Fruit fly (Drosophila melanogaster) whole organism, pupa: ENCODE results near the gene Zip102B.

Experiments used
- CG10348 ChIP-seq: fragments of 200-800 bp; sonication (Bioruptor generic); IDR thresholded peaks from 2 replicates; pipeline ENCODE4 v1.3.6; 2022; ENCODE audit warnings: missing biosample characterization, missing genetic modification characterization
- CG12605 ChIP-seq: fragments of 200-800 bp; sonication (Bioruptor generic); IDR thresholded peaks from 2 replicates; pipeline ENCODE4 v1.3.6; 2022; ENCODE audit warnings: missing biosample characterization, missing genetic modification characterization
- CG13204 ChIP-seq: fragments of 200-800 bp; sonication (Bioruptor generic); optimal IDR thresholded peaks from 2 replicates; lab custom pipeline; 2018; ENCODE audit warnings: missing biosample characterization, mild to moderate bottlenecking, missing genetic modification characterization, moderate library complexity
- CG14655 ChIP-seq: fragments of 200-800 bp; sonication (Bioruptor generic); optimal IDR thresholded peaks from 3 replicates; lab custom pipeline; 2017; ENCODE audit warnings: mild to moderate bottlenecking, missing biosample characterization, missing genetic modification reagents, missing genetic modification characterization
- CG15710 ChIP-seq: fragments of 200-800 bp; sonication (Bioruptor generic); optimal IDR thresholded peaks from 2 replicates; lab custom pipeline; 2018; ENCODE audit warnings: missing biosample characterization, mild to moderate bottlenecking, missing genetic modification characterization, moderate library complexity
- CG17806 ChIP-seq: fragments of 200-800 bp; sonication (Bioruptor generic); optimal IDR thresholded peaks from 2 replicates; lab custom pipeline; 2018; ENCODE audit warnings: missing biosample characterization, mild to moderate bottlenecking, missing genetic modification characterization, moderate library complexity
- CG32121 ChIP-seq: fragments of 200-800 bp; sonication (Bioruptor generic); IDR thresholded peaks from 2 replicates; pipeline ENCODE4 v1.3.6; 2022; ENCODE audit warnings: missing biosample characterization, missing genetic modification characterization
- CG34367 ChIP-seq: fragments of 200-800 bp; sonication (Bioruptor generic); optimal IDR thresholded peaks from 2 replicates; lab custom pipeline; 2018; ENCODE audit warnings: missing biosample characterization, mild to moderate bottlenecking, missing genetic modification characterization
- CG4496 ChIP-seq: fragments of 200-800 bp; sonication (Bioruptor generic); IDR thresholded peaks from 3 replicates; pipeline ENCODE4 v1.3.6; 2022; ENCODE audit warnings: missing biosample characterization, missing genetic modification characterization
- CG8159 ChIP-seq: fragments of 200-800 bp; sonication (Bioruptor generic); optimal IDR thresholded peaks from 3 replicates; lab custom pipeline; 2018; ENCODE audit warnings: missing biosample characterization, mild to moderate bottlenecking, missing genetic modification characterization, moderate library complexity
- CG8301 ChIP-seq: fragments of 200-800 bp; sonication (Bioruptor generic); optimal IDR thresholded peaks from 2 replicates; lab custom pipeline; 2018; ENCODE audit warnings: missing biosample characterization, mild to moderate bottlenecking, missing genetic modification characterization
- CG9948 ChIP-seq: fragments of 200-800 bp; sonication (Bioruptor generic); optimal IDR thresholded peaks from 2 replicates; lab custom pipeline; 2018; ENCODE audit warnings: missing biosample characterization, mild to moderate bottlenecking, missing genetic modification characterization, moderate library complexity
- D1 ChIP-seq: fragments of 200-800 bp; sonication (Bioruptor generic); optimal IDR thresholded peaks from 2 replicates; lab custom pipeline; 2018; ENCODE audit warnings: missing biosample characterization, mild to moderate bottlenecking, missing genetic modification characterization, moderate library complexity
- EcR ChIP-seq: fragments of 200-800 bp; sonication (Bioruptor generic); optimal IDR thresholded peaks from 3 replicates; lab custom pipeline; 2019; ENCODE audit warnings: missing biosample characterization, missing genetic modification characterization, mild to moderate bottlenecking, moderate library complexity, missing genetic modification reagents
- Ets98B ChIP-seq: fragments of 200-800 bp; sonication (Bioruptor generic); IDR thresholded peaks from 2 replicates; pipeline ENCODE4 v1.3.6; 2022; ENCODE audit warnings: missing biosample characterization, missing genetic modification characterization
- Pif1A ChIP-seq: fragments of 200-800 bp; sonication (Bioruptor generic); optimal IDR thresholded peaks from 3 replicates; lab custom pipeline; 2016; ENCODE audit warnings: missing biosample characterization, missing genetic modification characterization
- Pif1B ChIP-seq: fragments of 200-800 bp; sonication (Bioruptor generic); optimal IDR thresholded peaks from 3 replicates; lab custom pipeline; 2016; ENCODE audit warnings: missing biosample characterization, missing genetic modification characterization
- Snoo ChIP-seq: fragments of 200-800 bp; sonication (Bioruptor generic); optimal IDR thresholded peaks from 3 replicates; lab custom pipeline; 2017; ENCODE audit warnings: missing biosample characterization, mild to moderate bottlenecking, missing genetic modification characterization, inconsistent platforms
- fd96Ca ChIP-seq: fragments of 200-800 bp; sonication (Bioruptor generic); IDR thresholded peaks from 3 replicates; pipeline ENCODE4 v1.3.6; 2022; ENCODE audit warnings: missing biosample characterization, missing genetic modification characterization
- gl ChIP-seq: fragments of 200-800 bp; sonication (Bioruptor generic); optimal IDR thresholded peaks from 2 replicates; lab custom pipeline; 2018; ENCODE audit warnings: missing biosample characterization, mild to moderate bottlenecking, missing genetic modification characterization
- rn ChIP-seq: fragments of 200-800 bp; sonication (Bioruptor generic); IDR thresholded peaks from 2 replicates; pipeline ENCODE4 v1.3.6; 2022; ENCODE audit warnings: missing biosample characterization, missing genetic modification characterization

The Zip102B gene

dm6 chr4:313696-314104 lies at the start of gene Zip102B:
TSS of gene Zip102B (minus strand) at chr4:314087.
- no peak for TF ChIP-seq D1 (tag; lab: Kevin White, UChicago)
- no peak for TF ChIP-seq fd96Ca (GFP tag; lab: Robert Waterston, UW)
- TF ChIP-seq EcR (GFP tag; lab: Kevin White, UChicago): no peak

DNA sequence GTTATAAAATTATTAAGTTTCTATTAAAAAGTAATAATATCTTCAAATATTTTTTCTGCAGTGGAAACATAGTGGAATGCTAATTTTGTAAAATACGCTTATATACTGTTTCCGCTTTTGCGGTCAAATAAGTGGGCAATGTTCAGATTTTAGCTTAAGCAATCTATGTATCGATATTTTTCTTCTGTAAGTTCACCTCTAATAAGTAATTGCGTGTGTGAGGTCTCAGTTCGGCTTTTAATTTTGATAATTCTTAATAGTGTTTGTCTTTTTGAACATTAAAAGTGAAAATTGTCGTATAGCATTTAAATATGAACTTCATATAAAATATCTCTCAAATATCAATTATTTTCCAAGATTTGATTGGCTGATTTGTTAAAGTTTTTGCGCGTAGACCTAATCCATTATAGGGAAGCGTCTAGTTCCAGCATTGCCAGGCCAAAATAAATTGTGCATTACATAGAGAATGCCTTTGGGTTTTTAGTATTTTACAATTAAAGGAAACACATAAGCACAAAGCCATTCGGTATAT lies 45.9 kb upstream of the Zip102B start, which contains the start of gene Hcf:
TSS of gene Hcf (plus strand) at position 180 of the 532 bp plus-strand sequence.
- no peak for TF ChIP-seq rn (GFP tag; lab: Robert Waterston, UW)
- TF ChIP-seq Pif1A (GFP tag; lab: Kevin White, UChicago): no peak
- no peak for TF ChIP-seq CG4496 (GFP tag; lab: Robert Waterston, UW)
- no peak for TF ChIP-seq CG34367 (tag; lab: Kevin White, UChicago)
- no peak for TF ChIP-seq CG12605 (GFP tag; lab: Robert Waterston, UW)
- no peak for TF ChIP-seq gl (tag; lab: Kevin White, UChicago)
- no peak for TF ChIP-seq CG32121 (GFP tag; lab: Robert Waterston, UW)
- no peak for TF ChIP-seq CG17806
- no peak for TF ChIP-seq CG10348 (GFP tag; lab: Robert Waterston, UW)
- TF ChIP-seq fd96Ca (GFP tag; lab: Robert Waterston, UW): no peak
- TF ChIP-seq Snoo (tag; lab: Kevin White, UChicago): no peak
- TF ChIP-seq D1 (tag; lab: Kevin White, UChicago): no peak
- TF ChIP-seq CG8301: no peak
- TF ChIP-seq CG13204: no peak
- no peak for TF ChIP-seq EcR (GFP tag; lab: Kevin White, UChicago)

dm6 chr4:358930-359268 lies 45.0 kb upstream of the Zip102B start:
- TF ChIP-seq CG13204: no peak
- no peak for TF ChIP-seq CG9948
- no peak for TF ChIP-seq CG14655 (GFP tag; lab: Kevin White, UChicago)

DNA sequence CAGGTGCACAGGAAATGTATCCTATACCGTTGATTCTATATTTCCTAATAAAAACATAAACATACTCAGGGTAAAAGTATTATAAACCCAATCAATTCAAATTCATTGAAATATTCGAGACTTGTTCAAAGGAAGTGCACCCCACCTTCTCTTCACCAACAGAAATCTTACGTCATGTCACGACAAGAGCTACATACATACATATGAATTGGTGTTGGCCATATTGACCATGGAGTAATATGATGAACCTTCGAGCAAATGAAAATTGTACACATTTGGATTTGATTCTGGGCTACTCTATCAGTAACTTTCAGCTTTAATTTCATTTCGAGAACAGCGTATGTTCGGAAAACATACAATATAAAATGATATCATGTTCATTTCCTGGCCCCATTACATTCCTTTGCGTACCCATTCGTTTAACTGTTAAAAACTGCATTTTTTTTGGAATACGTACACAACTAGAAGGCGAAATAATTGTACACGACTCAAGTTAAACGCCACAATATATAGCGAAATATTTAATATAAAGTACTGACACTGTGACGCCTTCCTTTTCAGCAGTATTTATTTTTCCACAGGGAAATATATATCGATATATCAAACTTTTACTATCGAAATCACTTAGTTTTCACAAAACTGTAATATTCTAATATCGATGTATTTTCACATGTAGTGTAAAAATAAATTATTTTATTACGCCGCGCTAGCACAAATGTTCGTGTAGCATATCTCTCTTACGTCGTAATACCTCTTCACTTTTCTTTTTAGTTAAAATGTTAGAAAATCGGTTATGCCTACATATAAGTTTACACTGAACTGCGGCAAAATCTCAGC lies 44.4 kb upstream of the Zip102B start, which contains the start of gene PMCA:
TSS of gene PMCA (minus strand) at position 825 of the 837 bp plus-strand sequence.
- TF ChIP-seq Pif1B (GFP tag; lab: Kevin White, UChicago): no peak
- TF ChIP-seq CG4496 (GFP tag; lab: Robert Waterston, UW): no peak
- no peak for TF ChIP-seq CG8159 (tag; lab: Kevin White, UChicago)
- TF ChIP-seq CG15710: no peak
- TF ChIP-seq Ets98B: no peak
- TF ChIP-seq CG34367 (tag; lab: Kevin White, UChicago): no peak
- TF ChIP-seq rn (GFP tag; lab: Robert Waterston, UW): no peak
- no peak for TF ChIP-seq gl (tag; lab: Kevin White, UChicago)
- no peak for TF ChIP-seq CG8301
- no peak for TF ChIP-seq EcR (GFP tag; lab: Kevin White, UChicago)
- TF ChIP-seq CG9948: no peak

- TF ChIP-seq CG32121 (GFP tag; lab: Robert Waterston, UW) (no peak), CG13204 (no peak), CG8159 (tag; lab: Kevin White, UChicago) (no peak), CG14655 (GFP tag; lab: Kevin White, UChicago) (no peak), gl (tag; lab: Kevin White, UChicago) (no peak), CG17806 (no peak), CG10348 (GFP tag; lab: Robert Waterston, UW) (no peak), EcR (GFP tag; lab: Kevin White, UChicago) (no peak), CG9948 (no peak), fd96Ca (GFP tag; lab: Robert Waterston, UW) (no peak)
Observed at dm6 chr4:336021-336420, 22.1 kb upstream of the Zip102B start.

DNA sequence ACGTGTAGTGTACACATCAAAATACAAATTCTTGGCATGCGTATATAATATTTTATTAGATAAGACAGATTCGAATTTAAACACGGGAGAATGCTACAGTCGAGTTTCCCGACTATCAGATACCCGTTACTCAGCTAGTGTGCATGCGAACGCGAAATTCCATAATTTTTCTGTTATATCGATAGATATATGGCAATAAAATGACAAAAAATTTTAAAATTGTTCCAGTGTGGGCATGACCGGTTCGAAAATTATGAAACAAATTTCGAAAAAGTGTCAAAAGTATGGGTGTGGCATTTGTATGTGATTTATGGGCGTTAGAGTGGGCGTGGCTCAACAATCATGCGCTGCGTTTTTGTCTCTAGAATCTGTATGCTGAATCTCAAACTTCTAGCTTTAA lies 18.4 kb upstream of the Zip102B start:
- TF ChIP-seq CG17806: no peak
- TF ChIP-seq CG9948: no peak
- no peak for TF ChIP-seq CG13204
- no peak for TF ChIP-seq Pif1A (GFP tag; lab: Kevin White, UChicago)
- no peak for TF ChIP-seq D1 (tag; lab: Kevin White, UChicago)
- no peak for TF ChIP-seq CG8159 (tag; lab: Kevin White, UChicago)
- no peak for TF ChIP-seq gl (tag; lab: Kevin White, UChicago)
- TF ChIP-seq Ets98B: no peak
- no peak for TF ChIP-seq CG32121 (GFP tag; lab: Robert Waterston, UW)
- no peak for TF ChIP-seq CG12605 (GFP tag; lab: Robert Waterston, UW)
- no peak for TF ChIP-seq fd96Ca (GFP tag; lab: Robert Waterston, UW)
- TF ChIP-seq CG34367 (tag; lab: Kevin White, UChicago): no peak
- no peak for TF ChIP-seq Snoo (tag; lab: Kevin White, UChicago)
- TF ChIP-seq CG4496 (GFP tag; lab: Robert Waterston, UW): no peak

dm6 chr4:329119-329518 lies 15.2 kb upstream of the Zip102B start:
- TF ChIP-seq CG12605 (GFP tag; lab: Robert Waterston, UW) (no peak), CG13204 (no peak), CG4496 (GFP tag; lab: Robert Waterston, UW) (no peak), Ets98B (no peak), D1 (tag; lab: Kevin White, UChicago) (no peak), gl (tag; lab: Kevin White, UChicago) (no peak), fd96Ca (GFP tag; lab: Robert Waterston, UW) (no peak), CG9948 (no peak), EcR (GFP tag; lab: Kevin White, UChicago) (no peak), Pif1A (GFP tag; lab: Kevin White, UChicago) (no peak), rn (GFP tag; lab: Robert Waterston, UW) (no peak), CG32121 (GFP tag; lab: Robert Waterston, UW) (no peak), CG34367 (tag; lab: Kevin White, UChicago) (no peak), CG10348 (GFP tag; lab: Robert Waterston, UW) (no peak)
